Worm (Caenorhabditis elegans) whole organism, L2 larva: ENCODE measurements around the gene vha-6.
A peak's percentile ranks its signal among the peaks of the same experiment; 100 is the strongest.

Experiments
- F13H6.1 ChIP-seq: sonication (generic microtip); optimal IDR thresholded peaks from 2 replicates; lab custom pipeline; 2016; ENCODE audit warnings: missing genetic modification characterization, missing compliant biosample characterization
- R02D3.7 ChIP-seq: fragments of 150-350 bp; optimal IDR thresholded peaks from 2 replicates; lab custom pipeline; 2014; ENCODE audit warnings: missing biosample characterization, missing genetic modification characterization
- Y55F3AM.14 ChIP-seq: fragments of 200-800 bp; sonication (Bioruptor generic); optimal IDR thresholded peaks from 2 replicates; lab custom pipeline; 2018; ENCODE audit warnings: mild to moderate bottlenecking, missing genetic modification characterization, missing compliant biosample characterization
- ZK546.5 ChIP-seq: sonication (generic microtip); optimal IDR thresholded peaks from 2 replicates; lab custom pipeline; 2017; ENCODE audit warnings: missing biosample characterization, missing genetic modification characterization
- alr-1 ChIP-seq: fragments of 150-350 bp; optimal IDR thresholded peaks from 2 replicates; lab custom pipeline; 2014; ENCODE audit warnings: missing biosample characterization, missing genetic modification characterization
- blmp-1 ChIP-seq: sonication (generic microtip); optimal IDR thresholded peaks from 2 replicates; lab custom pipeline; 2017; ENCODE audit warnings: missing genetic modification characterization, mild to moderate bottlenecking, missing compliant biosample characterization, antibody characterized with exemption, moderate library complexity; ENCODE audit not compliant: insufficient read depth
- crh-2 ChIP-seq: sonication (generic microtip); optimal IDR thresholded peaks from 2 replicates; lab custom pipeline; 2017; ENCODE audit warnings: missing biosample characterization, missing genetic modification characterization
- dmd-4 ChIP-seq: sonication (generic microtip); optimal IDR thresholded peaks from 2 replicates; lab custom pipeline; 2017; ENCODE audit warnings: missing biosample characterization, missing genetic modification characterization
- egl-27 ChIP-seq: sonication (generic microtip); optimal IDR thresholded peaks from 3 replicates; lab custom pipeline; 2017; ENCODE audit warnings: missing biosample characterization, missing genetic modification reagents, missing genetic modification characterization
- gmeb-1 ChIP-seq: fragments of 150-350 bp; optimal IDR thresholded peaks from 2 replicates; lab custom pipeline; 2014; ENCODE audit warnings: missing biosample characterization, missing genetic modification characterization
- lin-11 ChIP-seq: fragments of 150-350 bp; sonication (generic microtip); optimal IDR thresholded peaks from 2 replicates; lab custom pipeline; 2014; ENCODE audit warnings: missing biosample characterization, missing genetic modification characterization, inconsistent platforms, mixed read lengths
- lin-13 ChIP-seq: fragments of 150-350 bp; optimal IDR thresholded peaks from 2 replicates; lab custom pipeline; 2014; ENCODE audit warnings: missing biosample characterization, missing genetic modification reagents, missing genetic modification characterization
- lin-39 ChIP-seq: fragments of 150-350 bp; optimal IDR thresholded peaks from 2 replicates; lab custom pipeline; 2014; ENCODE audit warnings: missing biosample characterization, missing genetic modification reagents, missing genetic modification characterization
- mab-5 ChIP-seq: fragments of 150-350 bp; optimal IDR thresholded peaks from 2 replicates; lab custom pipeline; 2014; ENCODE audit warnings: missing biosample characterization, missing genetic modification characterization
- mbf-1 ChIP-seq: sonication (generic microtip); optimal IDR thresholded peaks from 2 replicates; lab custom pipeline; 2017; ENCODE audit warnings: missing biosample characterization, missing genetic modification characterization
- mdl-1 ChIP-seq, 2 experiments: fragments of 150-350 bp in 1 of 2; sonication (generic microtip) in 1 of 2; optimal IDR thresholded peaks; 2 replicates each; lab custom pipeline; 2017; ENCODE audit warnings: missing biosample characterization in 2 of 2, missing genetic modification characterization in 2 of 2
- nhr-10 ChIP-seq: sonication (generic microtip); optimal IDR thresholded peaks from 2 replicates; lab custom pipeline; 2017; ENCODE audit warnings: missing biosample characterization, missing genetic modification characterization
- nhr-11 ChIP-seq: fragments of 150-350 bp; optimal IDR thresholded peaks from 2 replicates; lab custom pipeline; 2014; ENCODE audit warnings: missing biosample characterization, missing genetic modification characterization
- nhr-12 ChIP-seq: fragments of 150-350 bp; optimal IDR thresholded peaks from 2 replicates; lab custom pipeline; 2014; ENCODE audit warnings: missing biosample characterization, missing genetic modification characterization
- nhr-129 ChIP-seq: fragments of 150-350 bp; optimal IDR thresholded peaks from 2 replicates; lab custom pipeline; 2014; ENCODE audit warnings: missing biosample characterization, missing genetic modification characterization
- nhr-21 ChIP-seq: fragments of 150-350 bp; optimal IDR thresholded peaks from 2 replicates; lab custom pipeline; 2014; ENCODE audit warnings: missing biosample characterization, missing genetic modification characterization
- nhr-23 ChIP-seq: fragments of 150-350 bp; optimal IDR thresholded peaks from 2 replicates; lab custom pipeline; 2014; ENCODE audit warnings: missing biosample characterization, missing genetic modification reagents, missing genetic modification characterization
- nhr-77 ChIP-seq: fragments of 150-350 bp; optimal IDR thresholded peaks from 2 replicates; lab custom pipeline; 2014; ENCODE audit warnings: missing biosample characterization, missing genetic modification characterization
- peb-1 ChIP-seq: fragments of 150-350 bp; optimal IDR thresholded peaks from 2 replicates; lab custom pipeline; 2014; ENCODE audit warnings: missing biosample characterization, missing genetic modification characterization
- sem-4 ChIP-seq: fragments of 150-350 bp; optimal IDR thresholded peaks from 2 replicates; lab custom pipeline; 2014; ENCODE audit warnings: missing biosample characterization, missing genetic modification reagents, missing genetic modification characterization
- sma-9 ChIP-seq, 2 experiments: fragments of 150-350 bp in 1 of 2; sonication (generic microtip) in 1 of 2; optimal IDR thresholded peaks; 2 replicates each; lab custom pipeline; 2014 to 2016; ENCODE audit warnings: missing genetic modification characterization in 2 of 2, mild to moderate bottlenecking in 1 of 2, missing biosample characterization in 1 of 2, missing compliant biosample characterization in 1 of 2, missing genetic modification reagents in 1 of 2, moderate library complexity in 1 of 2
- snpc-4 ChIP-seq: fragments of 150-350 bp; optimal IDR thresholded peaks from 2 replicates; lab custom pipeline; 2014; ENCODE audit warnings: missing biosample characterization, missing genetic modification characterization
- unc-55 ChIP-seq: fragments of 150-350 bp; sonication (generic microtip); optimal IDR thresholded peaks from 3 replicates; lab custom pipeline; 2014; ENCODE audit warnings: missing biosample characterization, missing genetic modification reagents, missing genetic modification characterization
- unc-62 ChIP-seq: fragments of 150-350 bp; optimal IDR thresholded peaks from 2 replicates; lab custom pipeline; 2014; ENCODE audit warnings: missing biosample characterization, missing genetic modification reagents, missing genetic modification characterization
- zag-1 ChIP-seq: fragments of 150-350 bp; optimal IDR thresholded peaks from 2 replicates; lab custom pipeline; 2014; ENCODE audit warnings: missing biosample characterization, missing genetic modification characterization
- ztf-11 ChIP-seq: sonication (generic microtip); optimal IDR thresholded peaks from 2 replicates; lab custom pipeline; 2017; ENCODE audit warnings: missing biosample characterization, missing genetic modification characterization
- ztf-4 ChIP-seq: fragments of 150-350 bp; optimal IDR thresholded peaks from 2 replicates; lab custom pipeline; 2014; ENCODE audit warnings: missing biosample characterization, missing genetic modification characterization

vha-6 gene

ce11 chrII:11417999-11418398, 20.3 kb downstream of the vha-6 start, which contains the start of gene C05D12.2:
TSS of gene C05D12.2 (plus strand) at chrII:11418299.
- TF ChIP-seq nhr-77 (tag; lab: Kevin White, UChicago), result no peak

- no peak for TF ChIP-seq ZK546.5 (tag; lab: Kevin White, UChicago)
- no peak for TF ChIP-seq nhr-10
- TF ChIP-seq gmeb-1, result no peak
- no peak for TF ChIP-seq dmd-4 (tag; lab: Kevin White, UChicago)
- no peak for TF ChIP-seq Y55F3AM.14 (GFP tag; lab: Kevin White, UChicago)
- TF ChIP-seq nhr-11, result no peak
- TF ChIP-seq blmp-1 (tag; lab: Kevin White, UChicago), result no peak
- no peak for TF ChIP-seq unc-55
- no peak for TF ChIP-seq R02D3.7 (tag; lab: Kevin White, UChicago)
- TF ChIP-seq unc-62 (GFP tag; lab: Kevin White, UChicago), result no peak
These were observed 22.6 kb downstream of the vha-6 start, which contains the start of gene C05D12.1 for ce11 chrII:11415672-11416071. TSS of gene C05D12.1 (minus strand) at chrII:11415772.

ce11 chrII:11409678-11410133, 28.5 kb downstream of the vha-6 start, which contains the start of gene C05D12.7:
TSS of gene C05D12.7 (plus strand) at chrII:11410083.
- TF ChIP-seq lin-39 (tag; lab: Kevin White, UChicago), result no peak
- no peak for TF ChIP-seq unc-55
- TF ChIP-seq nhr-11, result no peak
- TF ChIP-seq peb-1, result no peak
- TF ChIP-seq sem-4 (tag; lab: Kevin White, UChicago), result no peak
- no peak for TF ChIP-seq mdl-1 (tag; optimal IDR thresholded peaks at IDR 0.05; lab: Kevin White, UChicago)
- no peak for TF ChIP-seq F13H6.1 (tag; lab: Kevin White, UChicago)
- TF ChIP-seq nhr-23, result no peak
- TF ChIP-seq egl-27 (tag; lab: Kevin White, UChicago), result no peak
- TF ChIP-seq nhr-129 (tag; lab: Kevin White, UChicago), result no peak
- TF ChIP-seq mab-5, result no peak
- TF ChIP-seq lin-13 (GFP tag; lab: Kevin White, UChicago), result no peak
- no peak for TF ChIP-seq alr-1 (tag; lab: Kevin White, UChicago)
- no peak for TF ChIP-seq nhr-21 (tag; lab: Kevin White, UChicago)
- TF ChIP-seq crh-2 (tag; lab: Kevin White, UChicago), result no peak
- TF ChIP-seq gmeb-1, result no peak
- no peak for TF ChIP-seq lin-11 (tag; lab: Kevin White, UChicago)
- TF ChIP-seq zag-1 (tag; lab: Kevin White, UChicago), result no peak
- no peak for TF ChIP-seq blmp-1 (tag; lab: Kevin White, UChicago)

ce11 chrII:11400386-11400785, 37.9 kb downstream of the vha-6 start:
- TF ChIP-seq nhr-77 (tag; lab: Kevin White, UChicago) (no peak), nhr-129 (tag; lab: Kevin White, UChicago) (peak; percentile 7)

ce11 chrII:11398787-11399186, 39.5 kb downstream of the vha-6 start:
- TF ChIP-seq nhr-11 (no peak), nhr-12 (tag; lab: Kevin White, UChicago) (no peak), mbf-1 (tag; lab: Kevin White, UChicago) (no peak), egl-27 (tag; lab: Kevin White, UChicago) (no peak), dmd-4 (tag; lab: Kevin White, UChicago) (no peak), unc-62 (GFP tag; lab: Kevin White, UChicago) (no peak), ztf-4 (tag; lab: Kevin White, UChicago) (no peak)

ce11 chrII:11396217-11396616, 42.0 kb downstream of the vha-6 start:
- TF ChIP-seq mbf-1 (tag; lab: Kevin White, UChicago) (no peak), snpc-4 (tag; lab: Kevin White, UChicago) (no peak), ztf-11 (tag; lab: Kevin White, UChicago) (no peak), mab-5 (no peak), nhr-10 (no peak), crh-2 (tag; lab: Kevin White, UChicago) (no peak), mdl-1 (tag; optimal IDR thresholded peaks at IDR 0.05; lab: Kevin White, UChicago) (no peak), sma-9 (GFP tag; optimal IDR thresholded peaks at IDR 0.05; lab: Kevin White, UChicago) (no peak), sma-9 (tag; optimal IDR thresholded peaks at IDR 0.05; lab: Kevin White, UChicago) (no peak), peb-1 (no peak), nhr-23 (no peak)
